Fruit fly (Drosophila melanogaster) S2 (cell line): ENCODE measurements around the gene CG15357.

Experiments used
- CG8478 ChIP-seq: fragments of >200 bp; optimal IDR thresholded peaks from 2 replicates; lab custom pipeline; 2018
- CTCF ChIP-seq, 2 experiments: fragments of >200 bp; optimal IDR thresholded peaks; 2 replicates each; lab custom pipeline; 2018

- TF ChIP-seq CG8478 (lab: Kevin White, UChicago) (no peak), CTCF (optimal IDR thresholded peaks at IDR 0.05; lab: Kevin White, UChicago) (no peak)
Measured at dm6 chr2L:1901269-1901668, 44.2 kb downstream of the CG15357 start.
